Fruit fly (Drosophila melanogaster) whole organism, embryonic: ENCODE results near the gene CheA29a.

ENCODE experiments used
- Ada2b ChIP-seq: fragments of 200-800 bp; sonication (Bioruptor generic); IDR thresholded peaks from 2 replicates; pipeline ENCODE4 v1.3.6; 2022; ENCODE audit warnings: missing biosample characterization, missing genetic modification characterization
- BEAF-32 ChIP-seq: fragments of 200-800 bp; sonication (Bioruptor generic); optimal IDR thresholded peaks from 3 replicates; lab custom pipeline; 2017; ENCODE audit warnings: missing biosample characterization, missing genetic modification characterization, mild to moderate bottlenecking, moderate library complexity, missing genetic modification reagents
- Bgb ChIP-seq: fragments of 200-800 bp; sonication (Bioruptor generic); IDR thresholded peaks from 2 replicates; pipeline ENCODE4 v1.3.6; 2022; ENCODE audit warnings: missing biosample characterization, missing genetic modification characterization; ENCODE audit not compliant: partially characterized antibody
- CG10462 ChIP-seq: fragments of 200-800 bp; sonication (Bioruptor generic); optimal IDR thresholded peaks from 2 replicates; lab custom pipeline; 2016; ENCODE audit warnings: missing biosample characterization, missing genetic modification characterization
- CG10543 ChIP-seq: fragments of 200-800 bp; sonication (Bioruptor generic); optimal IDR thresholded peaks from 3 replicates; lab custom pipeline; 2017; ENCODE audit warnings: missing biosample characterization, mild to moderate bottlenecking, missing genetic modification characterization, moderate library complexity
- CG11504 ChIP-seq: fragments of 200-800 bp; sonication (Bioruptor generic); optimal IDR thresholded peaks from 3 replicates; lab custom pipeline; 2019; ENCODE audit warnings: missing biosample characterization, mild to moderate bottlenecking, missing genetic modification characterization, moderate library complexity
- CG12155 ChIP-seq: fragments of 200-800 bp; sonication (Bioruptor generic); optimal IDR thresholded peaks from 3 replicates; lab custom pipeline; 2016; ENCODE audit warnings: missing biosample characterization, missing genetic modification characterization
- CG12659 ChIP-seq: fragments of 200-800 bp; sonication (Bioruptor generic); optimal IDR thresholded peaks from 3 replicates; lab custom pipeline; 2017; ENCODE audit warnings: mild to moderate bottlenecking, missing biosample characterization, missing genetic modification reagents, missing genetic modification characterization
- CG13296 ChIP-seq: fragments of 200-800 bp; sonication (Bioruptor generic); optimal IDR thresholded peaks from 3 replicates; lab custom pipeline; 2018; ENCODE audit warnings: missing biosample characterization, mild to moderate bottlenecking, missing genetic modification characterization
- CG1602 ChIP-seq: fragments of 200-800 bp; sonication (Bioruptor generic); optimal IDR thresholded peaks from 3 replicates; lab custom pipeline; 2016; ENCODE audit warnings: missing biosample characterization, missing genetic modification characterization
- CG18619 ChIP-seq: fragments of 200-800 bp; sonication (Bioruptor generic); optimal IDR thresholded peaks from 3 replicates; lab custom pipeline; 2017; ENCODE audit warnings: missing biosample characterization, mild to moderate bottlenecking, missing genetic modification characterization
- CG2875 ChIP-seq: fragments of 200-800 bp; sonication (Bioruptor generic); optimal IDR thresholded peaks from 2 replicates; lab custom pipeline; 2017; ENCODE audit warnings: missing biosample characterization, mild to moderate bottlenecking, missing genetic modification characterization, missing genetic modification reagents
- CG30020 ChIP-seq: fragments of 200-800 bp; optimal IDR thresholded peaks from 2 replicates; lab custom pipeline; 2019; ENCODE audit warnings: missing biosample characterization, mild to moderate bottlenecking, missing genetic modification characterization, moderate library complexity
- CG4328 ChIP-seq: fragments of 200-800 bp; sonication (Bioruptor generic); optimal IDR thresholded peaks from 3 replicates; lab custom pipeline; 2017; ENCODE audit warnings: missing biosample characterization, missing genetic modification reagents, missing genetic modification characterization
- CG4820 ChIP-seq: fragments of 200-800 bp; sonication (Bioruptor generic); optimal IDR thresholded peaks from 3 replicates; lab custom pipeline; 2016; ENCODE audit warnings: missing biosample characterization, missing genetic modification characterization
- CG6254 ChIP-seq: fragments of 200-800 bp; sonication (Bioruptor generic); optimal IDR thresholded peaks from 3 replicates; lab custom pipeline; 2017; ENCODE audit warnings: mild to moderate bottlenecking, missing biosample characterization, missing genetic modification reagents, missing genetic modification characterization
- CG7987 ChIP-seq: fragments of 200-800 bp; sonication (Bioruptor generic); optimal IDR thresholded peaks from 2 replicates; lab custom pipeline; 2018; ENCODE audit warnings: missing biosample characterization, mild to moderate bottlenecking, missing genetic modification characterization, moderate library complexity
- CHES-1-like ChIP-seq: fragments of 200-800 bp; sonication (Bioruptor generic); optimal IDR thresholded peaks from 2 replicates; lab custom pipeline; 2016; ENCODE audit warnings: missing biosample characterization, missing genetic modification characterization
- Chrac-16 ChIP-seq: fragments of 200-800 bp; sonication (Bioruptor generic); optimal IDR thresholded peaks from 3 replicates; lab custom pipeline; 2016; ENCODE audit warnings: missing biosample characterization, missing genetic modification characterization
- CkIIα-i1 ChIP-seq: fragments of 200-800 bp; sonication (Bioruptor generic); IDR thresholded peaks from 2 replicates; pipeline ENCODE4 v1.3.6; 2022; ENCODE audit warnings: missing biosample characterization, missing genetic modification characterization
- CoRest ChIP-seq: fragments of 200-800 bp; sonication (Bioruptor generic); optimal IDR thresholded peaks from 3 replicates; lab custom pipeline; 2018; ENCODE audit warnings: missing biosample characterization, mild to moderate bottlenecking, missing genetic modification characterization, moderate library complexity
- CrebB ChIP-seq: fragments of 200-800 bp; sonication (Bioruptor generic); optimal IDR thresholded peaks from 3 replicates; lab custom pipeline; 2018; ENCODE audit warnings: missing biosample characterization, mild to moderate bottlenecking, missing genetic modification characterization
- Deaf1 ChIP-seq: fragments of 200-800 bp; optimal IDR thresholded peaks from 3 replicates; lab custom pipeline; 2019; ENCODE audit warnings: missing biosample characterization, mild to moderate bottlenecking, missing genetic modification characterization, moderate library complexity
- Doc2 ChIP-seq: fragments of 200-800 bp; sonication (Bioruptor generic); IDR thresholded peaks from 2 replicates; pipeline ENCODE4 v1.3.6; 2022; ENCODE audit warnings: missing biosample characterization, missing genetic modification characterization
- Doc3 ChIP-seq: fragments of 200-800 bp; sonication (Bioruptor generic); IDR thresholded peaks from 3 replicates; pipeline ENCODE4 v1.3.6; 2022; ENCODE audit warnings: missing biosample characterization, missing genetic modification characterization; ENCODE audit not compliant: partially characterized antibody
- Mad ChIP-seq: fragments of 200-800 bp; sonication (Bioruptor generic); optimal IDR thresholded peaks from 2 replicates; lab custom pipeline; 2016; ENCODE audit warnings: missing biosample characterization, missing genetic modification characterization
- Meics ChIP-seq: fragments of 200-800 bp; sonication (Bioruptor generic); optimal IDR thresholded peaks from 2 replicates; lab custom pipeline; 2017; ENCODE audit warnings: missing biosample characterization, mild to moderate bottlenecking, missing genetic modification characterization
- NK7.1 ChIP-seq: fragments of 200-800 bp; sonication (Bioruptor generic); optimal IDR thresholded peaks from 3 replicates; lab custom pipeline; 2016; ENCODE audit warnings: missing biosample characterization, missing genetic modification characterization
- Poxn ChIP-seq: fragments of 200-800 bp; sonication (Bioruptor generic); IDR thresholded peaks from 2 replicates; pipeline ENCODE4 v1.3.6; 2022; ENCODE audit warnings: missing biosample characterization, missing genetic modification characterization
- cato ChIP-seq: fragments of 200-800 bp; sonication (Bioruptor generic); optimal IDR thresholded peaks from 2 replicates; lab custom pipeline; 2016; ENCODE audit warnings: missing biosample characterization, missing genetic modification characterization, borderline replicate concordance
- croc ChIP-seq: fragments of 200-800 bp; sonication (Bioruptor generic); conservative IDR thresholded peaks from 3 replicates; pipeline ENCODE4 v1.3.6; 2022; ENCODE audit warnings: missing biosample characterization, missing genetic modification characterization
- emc ChIP-seq: fragments of 200-800 bp; sonication (Bioruptor generic); optimal IDR thresholded peaks from 2 replicates; lab custom pipeline; 2016; ENCODE audit warnings: missing biosample characterization, missing genetic modification characterization
- ind ChIP-seq: fragments of 200-800 bp; sonication (Bioruptor generic); optimal IDR thresholded peaks from 3 replicates; lab custom pipeline; 2016; ENCODE audit warnings: missing biosample characterization, missing genetic modification characterization
- jigr1 ChIP-seq: fragments of 200-800 bp; sonication (Bioruptor generic); IDR thresholded peaks from 3 replicates; pipeline ENCODE4 v1.3.6; 2022; ENCODE audit warnings: missing biosample characterization, missing genetic modification characterization
- ken ChIP-seq: fragments of 200-800 bp; sonication (Bioruptor generic); IDR thresholded peaks from 3 replicates; pipeline ENCODE4 v1.3.6; 2022; ENCODE audit warnings: missing biosample characterization, missing genetic modification characterization
- klu ChIP-seq: fragments of 200-800 bp; sonication (Bioruptor generic); IDR thresholded peaks from 2 replicates; pipeline ENCODE4 v1.3.6; 2022; ENCODE audit warnings: missing biosample characterization, missing genetic modification characterization
- lmd ChIP-seq: fragments of 200-800 bp; sonication (Bioruptor generic); IDR thresholded peaks from 2 replicates; pipeline ENCODE4 v1.3.6; 2022; ENCODE audit warnings: missing biosample characterization, missing genetic modification characterization
- mld ChIP-seq: fragments of 200-800 bp; sonication (Bioruptor generic); IDR thresholded peaks from 3 replicates; pipeline ENCODE4 v1.3.6; 2022; ENCODE audit warnings: missing biosample characterization, missing genetic modification characterization; ENCODE audit not compliant: partially characterized antibody
- nmo ChIP-seq: fragments of 200-800 bp; sonication (Bioruptor generic); optimal IDR thresholded peaks from 2 replicates; lab custom pipeline; 2018; ENCODE audit warnings: missing biosample characterization, mild to moderate bottlenecking, missing genetic modification characterization, moderate library complexity
- odd ChIP-seq: fragments of 200-800 bp; sonication (Bioruptor generic); optimal IDR thresholded peaks from 2 replicates; lab custom pipeline; 2017; ENCODE audit warnings: missing biosample characterization, mild to moderate bottlenecking, missing genetic modification characterization
- pho ChIP-seq: fragments of 200-800 bp; sonication (Bioruptor generic); optimal IDR thresholded peaks from 2 replicates; lab custom pipeline; 2016; ENCODE audit warnings: missing biosample characterization, missing genetic modification characterization
- run ChIP-seq: fragments of 200-800 bp; sonication (Bioruptor generic); optimal IDR thresholded peaks from 3 replicates; lab custom pipeline; 2018; ENCODE audit warnings: missing biosample characterization, mild to moderate bottlenecking, missing genetic modification characterization
- salm ChIP-seq: fragments of 200-800 bp; sonication (Bioruptor generic); optimal IDR thresholded peaks from 2 replicates; lab custom pipeline; 2018; ENCODE audit warnings: missing biosample characterization, mild to moderate bottlenecking, missing genetic modification characterization
- sc ChIP-seq, 3 experiments: fragments of >200 bp in 2 of 3; fragments of 200-800 bp in 1 of 3; sonication (Bioruptor generic) in 1 of 3; optimal IDR thresholded peaks; 2 replicates in 2 of 3; 3 replicates in 1 of 3; lab custom pipeline; 2017; ENCODE audit warnings: mild to moderate bottlenecking in 1 of 3, missing biosample characterization in 1 of 3, missing genetic modification characterization in 1 of 3, missing genetic modification reagents in 1 of 3
- shn ChIP-seq: fragments of 200-800 bp; sonication (Bioruptor generic); optimal IDR thresholded peaks from 3 replicates; lab custom pipeline; 2016; ENCODE audit warnings: missing biosample characterization, missing genetic modification characterization
- sisA ChIP-seq: fragments of 200-800 bp; sonication (Bioruptor generic); IDR thresholded peaks from 2 replicates; pipeline ENCODE4 v1.3.6; 2022; ENCODE audit warnings: missing biosample characterization, missing genetic modification characterization
- sna ChIP-seq: fragments of 200-800 bp; sonication (Bioruptor generic); IDR thresholded peaks from 2 replicates; pipeline ENCODE4 v1.3.6; 2022; ENCODE audit warnings: missing biosample characterization, missing genetic modification characterization; ENCODE audit not compliant: partially characterized antibody

CheA29a gene

dm6 chr2L:8463144-8464106 is 13.7 kb upstream of the CheA29a start, which contains the start of gene Agpat2 (continued):
- TF ChIP-seq CG10543 (GFP tag; lab: Kevin White, UChicago), result peak; percentile 67
- TF ChIP-seq CG7987, result peak; percentile 40
- TF ChIP-seq CG12155 (GFP tag; lab: Kevin White, UChicago), result peak; percentile 70
- TF ChIP-seq nmo (GFP tag; lab: Kevin White, UChicago), result peak; percentile 87
- peak; percentile 71 for TF ChIP-seq Mad (GFP tag; lab: Kevin White, UChicago)
- peak; percentile 79 for TF ChIP-seq CG6254
- TF ChIP-seq odd, result peak; percentile 73
- peak; percentile 58 for TF ChIP-seq CHES-1-like (GFP tag; lab: Kevin White, UChicago)
- TF ChIP-seq CG1602, result peak; percentile 71
- peak; percentile 56 for TF ChIP-seq CG2875
- peak; percentile 76 for TF ChIP-seq shn
- peak; percentile 59 for TF ChIP-seq CG10462
- peak; percentile 78 for TF ChIP-seq sisA (GFP tag; lab: Robert Waterston, UW)
- peak; percentile 44 for TF ChIP-seq emc (GFP tag; lab: Kevin White, UChicago)
- peak; percentile 84 for TF ChIP-seq Chrac-16 (GFP tag; lab: Kevin White, UChicago)
- TF ChIP-seq Meics (GFP tag; lab: Kevin White, UChicago), result peak; percentile 85
- peak; percentile 70; the same call in 2 of the 3 replicates for TF ChIP-seq croc (GFP tag; lab: Robert Waterston, UW)
- TF ChIP-seq CG4328 (GFP tag; lab: Kevin White, UChicago), result peak; percentile 63
- peak; percentile 67 for TF ChIP-seq cato (GFP tag; lab: Kevin White, UChicago)
- peak; percentile 78 for TF ChIP-seq salm
- peak; percentile 42 for TF ChIP-seq Deaf1 (tag; lab: Kevin White, UChicago)
- TF ChIP-seq CG12659 (GFP tag; lab: Kevin White, UChicago), result peak; percentile 80
- TF ChIP-seq lmd, result peak; percentile 83
- TF ChIP-seq CG4820 (GFP tag; lab: Kevin White, UChicago), result peak; percentile 84
- TF ChIP-seq NK7.1 (GFP tag; lab: Kevin White, UChicago), result peak; percentile 58
- no peak for TF ChIP-seq mld (GFP tag; lab: Robert Waterston, UW)
- peak; percentile 87 for TF ChIP-seq CoRest (tag; lab: Kevin White, UChicago)
- no peak for TF ChIP-seq Bgb
- peak; percentile 90 for TF ChIP-seq CG11504 (tag; lab: Kevin White, UChicago)
- no peak for TF ChIP-seq CkIIα-i1 (GFP tag; lab: Robert Waterston, UW)
- TF ChIP-seq jigr1 (GFP tag; lab: Robert Waterston, UW), result 0 out of 3 replicates have a peak, but pooled peaks have one; percentile 30
- no peak for TF ChIP-seq sna (GFP tag; lab: Robert Waterston, UW)
- no peak for TF ChIP-seq BEAF-32 (GFP tag; lab: Kevin White, UChicago)
- TF ChIP-seq sc (optimal IDR thresholded peaks at IDR 0.05; lab: Kevin White, UChicago), result no peak
- TF ChIP-seq sc (GFP tag; optimal IDR thresholded peaks at IDR 0.05; lab: Kevin White, UChicago), result peak; percentile 80
- peak; percentile 65 for TF ChIP-seq pho (GFP tag; lab: Kevin White, UChicago)
- peak; percentile 68 for TF ChIP-seq CG13296 (GFP tag; lab: Kevin White, UChicago)
- peak; percentile 86 for TF ChIP-seq ind (GFP tag; lab: Kevin White, UChicago)
- TF ChIP-seq CG30020 (tag; lab: Kevin White, UChicago), result peak; percentile 27
- TF ChIP-seq Doc3 (GFP tag; lab: Robert Waterston, UW), result no peak
- TF ChIP-seq run (tag; lab: Kevin White, UChicago), result peak; percentile 79
- peak; percentile 81 for TF ChIP-seq ken (GFP tag; lab: Robert Waterston, UW)
- peak; percentile 71 for TF ChIP-seq Ada2b (GFP tag; lab: Robert Waterston, UW)
- TF ChIP-seq klu (GFP tag; lab: Robert Waterston, UW), result no peak; the same call in 1 of the 2 replicates
- peak; percentile 30; the same call in 1 of the 2 replicates for TF ChIP-seq Doc2 (GFP tag; lab: Robert Waterston, UW)
- TF ChIP-seq CrebB (tag; lab: Kevin White, UChicago), result peak; percentile 68
- peak; percentile 78 for TF ChIP-seq CG18619 (GFP tag; lab: Kevin White, UChicago)
- 0 out of 2 replicates have a peak, but pooled peaks have one; percentile 15 for TF ChIP-seq Poxn (GFP tag; lab: Robert Waterston, UW)
